Worm (Caenorhabditis elegans) whole organism, L2 larva: Measurements from ENCODE around the gene clec-184.

Source experiments
- blmp-1 ChIP-seq: sonication (generic microtip); optimal IDR thresholded peaks from 2 replicates; lab custom pipeline; 2017; ENCODE audit warnings: missing genetic modification characterization, mild to moderate bottlenecking, missing compliant biosample characterization, antibody characterized with exemption, moderate library complexity; ENCODE audit not compliant: insufficient read depth
- sem-4 ChIP-seq: fragments of 150-350 bp; optimal IDR thresholded peaks from 2 replicates; lab custom pipeline; 2014; ENCODE audit warnings: missing biosample characterization, missing genetic modification reagents, missing genetic modification characterization
- snpc-4 ChIP-seq: fragments of 150-350 bp; optimal IDR thresholded peaks from 2 replicates; lab custom pipeline; 2014; ENCODE audit warnings: missing biosample characterization, missing genetic modification characterization
- unc-62 ChIP-seq: fragments of 150-350 bp; optimal IDR thresholded peaks from 2 replicates; lab custom pipeline; 2014; ENCODE audit warnings: missing biosample characterization, missing genetic modification reagents, missing genetic modification characterization
- ztf-11 ChIP-seq: sonication (generic microtip); optimal IDR thresholded peaks from 2 replicates; lab custom pipeline; 2017; ENCODE audit warnings: missing biosample characterization, missing genetic modification characterization
- ztf-4 ChIP-seq: fragments of 150-350 bp; optimal IDR thresholded peaks from 2 replicates; lab custom pipeline; 2014; ENCODE audit warnings: missing biosample characterization, missing genetic modification characterization

DNA sequence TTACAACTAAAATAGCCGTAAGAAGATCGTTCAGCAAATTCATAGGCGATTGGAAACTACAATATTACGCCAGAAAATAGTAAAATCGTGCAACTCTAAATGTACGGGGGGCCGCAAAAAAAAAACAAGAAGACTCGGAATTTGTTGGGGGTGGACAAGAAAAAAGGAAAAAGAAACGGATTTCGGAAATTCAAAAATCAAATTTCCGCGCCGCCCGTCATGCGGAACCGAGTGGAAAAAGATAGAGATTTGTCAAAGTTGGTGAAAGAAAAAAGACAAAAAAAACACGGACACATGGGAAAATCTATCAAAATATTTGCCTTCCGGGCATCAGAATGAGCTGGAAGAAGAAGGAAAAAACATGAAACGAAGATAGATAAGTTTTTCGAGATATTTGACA lies 13.1 kb upstream of the clec-184 start:
- TF ChIP-seq blmp-1 (tag; lab: Kevin White, UChicago) (no peak), snpc-4 (tag; lab: Kevin White, UChicago) (no peak), ztf-11 (tag; lab: Kevin White, UChicago) (no peak), unc-62 (GFP tag; lab: Kevin White, UChicago) (no peak), sem-4 (tag; lab: Kevin White, UChicago) (no peak), ztf-4 (no peak)
